Worm (Caenorhabditis elegans) whole organism, L1 larva: ENCODE data around the gene nhr-102.

ENCODE experiments used
- C04F5.9 ChIP-seq: sonication (generic microtip); optimal IDR thresholded peaks from 2 replicates; lab custom pipeline; 2016; ENCODE audit warnings: missing genetic modification characterization, missing compliant biosample characterization
- C16A3.4 ChIP-seq: fragments of 150-350 bp; optimal IDR thresholded peaks from 2 replicates; lab custom pipeline; 2014; ENCODE audit warnings: missing biosample characterization, missing genetic modification characterization
- F16B12.6 ChIP-seq: fragments of 150-350 bp; optimal IDR thresholded peaks from 2 replicates; lab custom pipeline; 2014; ENCODE audit warnings: missing biosample characterization, missing genetic modification characterization
- Y116A8C.19 ChIP-seq: sonication (generic microtip); optimal IDR thresholded peaks from 2 replicates; lab custom pipeline; 2016; ENCODE audit warnings: missing compliant biosample characterization, missing genetic modification characterization, borderline replicate concordance
- blmp-1 ChIP-seq: fragments of 150-350 bp; optimal IDR thresholded peaks from 2 replicates; lab custom pipeline; 2014; ENCODE audit warnings: missing biosample characterization, missing genetic modification characterization
- ceh-90 ChIP-seq: sonication (generic microtip); optimal IDR thresholded peaks from 2 replicates; lab custom pipeline; 2016; ENCODE audit warnings: missing genetic modification characterization, missing compliant biosample characterization
- ces-1 ChIP-seq: fragments of 150-350 bp; optimal IDR thresholded peaks from 2 replicates; lab custom pipeline; 2014; ENCODE audit warnings: missing biosample characterization, missing genetic modification reagents, missing genetic modification characterization
- dsc-1 ChIP-seq: sonication (generic microtip); optimal IDR thresholded peaks from 2 replicates; lab custom pipeline; 2016; ENCODE audit warnings: mild to moderate bottlenecking, missing genetic modification characterization, missing compliant biosample characterization
- efl-3 ChIP-seq: fragments of 200-800 bp; sonication (Bioruptor generic); optimal IDR thresholded peaks from 2 replicates; lab custom pipeline; 2018; ENCODE audit warnings: mild to moderate bottlenecking, missing genetic modification characterization, missing compliant biosample characterization
- egl-27 ChIP-seq, 2 experiments: fragments of 150-350 bp in 1 of 2; sonication (generic microtip); optimal IDR thresholded peaks; 3 replicates each; lab custom pipeline; 2017 to 2018; ENCODE audit warnings: missing biosample characterization in 2 of 2, missing genetic modification characterization in 2 of 2, missing genetic modification reagents in 2 of 2
- ets-5 ChIP-seq: fragments of 200-800 bp; sonication (Bioruptor generic); IDR thresholded peaks from 2 replicates; pipeline ENCODE4 v1.3.6; 2022; ENCODE audit warnings: missing genetic modification characterization, missing compliant biosample characterization
- fos-1 ChIP-seq: fragments of 150-350 bp; optimal IDR thresholded peaks from 2 replicates; lab custom pipeline; 2014; ENCODE audit warnings: missing biosample characterization, missing genetic modification characterization
- grh-1 ChIP-seq: fragments of 200-800 bp; sonication (Bioruptor generic); IDR thresholded peaks from 2 replicates; pipeline ENCODE4 v1.3.6; 2022; ENCODE audit warnings: missing genetic modification reagents, missing genetic modification characterization, missing compliant biosample characterization
- hlh-4 ChIP-seq: sonication (generic microtip); optimal IDR thresholded peaks from 2 replicates; lab custom pipeline; 2016; ENCODE audit warnings: mild to moderate bottlenecking, missing genetic modification characterization, missing compliant biosample characterization
- jun-1 ChIP-seq: fragments of 150-350 bp; optimal IDR thresholded peaks from 2 replicates; lab custom pipeline; 2014; ENCODE audit warnings: missing biosample characterization, missing genetic modification reagents, missing genetic modification characterization
- lin-14 ChIP-seq: fragments of 200-800 bp; sonication (Bioruptor generic); optimal IDR thresholded peaks from 2 replicates; lab custom pipeline; 2018; ENCODE audit warnings: mild to moderate bottlenecking, missing genetic modification characterization, moderate library complexity, missing compliant biosample characterization
- lin-35 ChIP-seq, 2 experiments: fragments of 150-350 bp; optimal IDR thresholded peaks; 2 replicates each; lab custom pipeline; 2014; ENCODE audit warnings: missing biosample characterization in 2 of 2, missing genetic modification characterization in 2 of 2, missing genetic modification reagents in 2 of 2
- lir-3 ChIP-seq: sonication (generic microtip); optimal IDR thresholded peaks from 2 replicates; lab custom pipeline; 2016; ENCODE audit warnings: mild to moderate bottlenecking, missing genetic modification characterization, moderate library complexity, missing compliant biosample characterization; ENCODE audit not compliant: poor library complexity
- mab-9 ChIP-seq: fragments of 200-800 bp; sonication (Bioruptor generic); IDR thresholded peaks from 2 replicates; pipeline ENCODE4 v1.3.6; 2022; ENCODE audit warnings: missing genetic modification reagents, missing genetic modification characterization, missing compliant biosample characterization
- mep-1 ChIP-seq: fragments of 150-350 bp; optimal IDR thresholded peaks from 2 replicates; lab custom pipeline; 2014; ENCODE audit warnings: missing biosample characterization, missing genetic modification characterization
- nhr-11 ChIP-seq: fragments of 150-350 bp; optimal IDR thresholded peaks from 2 replicates; lab custom pipeline; 2014; ENCODE audit warnings: missing biosample characterization, missing genetic modification characterization
- nhr-12 ChIP-seq: sonication (generic microtip); optimal IDR thresholded peaks from 2 replicates; lab custom pipeline; 2017; ENCODE audit warnings: missing biosample characterization, missing genetic modification characterization
- nhr-237 ChIP-seq: fragments of 150-350 bp; optimal IDR thresholded peaks from 2 replicates; lab custom pipeline; 2014; ENCODE audit warnings: missing biosample characterization, missing genetic modification characterization
- nhr-28 ChIP-seq: fragments of 150-350 bp; optimal IDR thresholded peaks from 2 replicates; lab custom pipeline; 2014; ENCODE audit warnings: missing biosample characterization, missing genetic modification characterization
- nhr-47 ChIP-seq: sonication (generic microtip); optimal IDR thresholded peaks from 2 replicates; lab custom pipeline; 2016; ENCODE audit warnings: mild to moderate bottlenecking, missing genetic modification characterization, moderate library complexity, missing compliant biosample characterization
- nhr-76 ChIP-seq: sonication (generic microtip); optimal IDR thresholded peaks from 2 replicates; lab custom pipeline; 2017; ENCODE audit warnings: missing biosample characterization, missing genetic modification characterization
- nhr-77 ChIP-seq: fragments of 150-350 bp; optimal IDR thresholded peaks from 2 replicates; lab custom pipeline; 2014; ENCODE audit warnings: missing biosample characterization, missing genetic modification characterization
- nhr-84 ChIP-seq: sonication (generic microtip); optimal IDR thresholded peaks from 2 replicates; lab custom pipeline; 2017; ENCODE audit warnings: missing biosample characterization, missing genetic modification characterization
- nhr-85 ChIP-seq: sonication (generic microtip); peaks from one replicate; lab custom pipeline; 2016; ENCODE audit warnings: missing genetic modification characterization, inconsistent platforms, missing compliant biosample characterization
- pax-3 ChIP-seq: fragments of 200-800 bp; sonication (Bioruptor generic); optimal IDR thresholded peaks from 2 replicates; lab custom pipeline; 2018; ENCODE audit warnings: mild to moderate bottlenecking, missing genetic modification characterization, moderate library complexity, missing compliant biosample characterization
- rnt-1 ChIP-seq: sonication (generic microtip); optimal IDR thresholded peaks from 2 replicates; lab custom pipeline; 2016; ENCODE audit warnings: mild to moderate bottlenecking, missing genetic modification characterization, moderate library complexity, missing compliant biosample characterization
- snpc-4 ChIP-seq: fragments of 150-350 bp; optimal IDR thresholded peaks from 2 replicates; lab custom pipeline; 2014; ENCODE audit warnings: missing biosample characterization, missing genetic modification characterization
- snu-23 ChIP-seq: sonication (generic microtip); optimal IDR thresholded peaks from 2 replicates; lab custom pipeline; 2016; ENCODE audit warnings: missing genetic modification characterization, missing compliant biosample characterization
- sptf-1 ChIP-seq: fragments of 150-350 bp; optimal IDR thresholded peaks from 2 replicates; lab custom pipeline; 2014; ENCODE audit warnings: missing biosample characterization, missing genetic modification characterization
- tbx-2 ChIP-seq: sonication (generic microtip); optimal IDR thresholded peaks from 2 replicates; lab custom pipeline; 2016; ENCODE audit warnings: missing genetic modification characterization, missing compliant biosample characterization
- tlp-1 ChIP-seq: fragments of 150-350 bp; optimal IDR thresholded peaks from 2 replicates; lab custom pipeline; 2014; ENCODE audit warnings: missing biosample characterization, missing genetic modification characterization
- unc-130 ChIP-seq: fragments of 150-350 bp; optimal IDR thresholded peaks from 2 replicates; lab custom pipeline; 2017; ENCODE audit warnings: missing biosample characterization, missing genetic modification characterization, inconsistent platforms
- unc-30 ChIP-seq: sonication (generic microtip); optimal IDR thresholded peaks from 2 replicates; lab custom pipeline; 2017; ENCODE audit warnings: missing biosample characterization, missing genetic modification characterization
- unc-62 ChIP-seq: fragments of 150-350 bp; optimal IDR thresholded peaks from 2 replicates; lab custom pipeline; 2014; ENCODE audit warnings: missing biosample characterization, missing genetic modification reagents, missing genetic modification characterization
- unc-86 ChIP-seq: sonication (generic microtip); optimal IDR thresholded peaks from 2 replicates; lab custom pipeline; 2016; ENCODE audit warnings: missing genetic modification characterization, missing compliant biosample characterization
- vab-15 ChIP-seq: sonication (generic microtip); optimal IDR thresholded peaks from 2 replicates; lab custom pipeline; 2017; ENCODE audit warnings: missing genotype, mild to moderate bottlenecking, missing genetic modification characterization, missing compliant biosample characterization
- xbp-1 ChIP-seq: sonication (generic microtip); optimal IDR thresholded peaks from 2 replicates; lab custom pipeline; 2016; ENCODE audit warnings: missing genetic modification characterization, missing compliant biosample characterization
- zip-4 ChIP-seq: fragments of 200-800 bp; sonication (Bioruptor generic); optimal IDR thresholded peaks from 2 replicates; lab custom pipeline; 2018; ENCODE audit warnings: mild to moderate bottlenecking, missing genetic modification characterization, moderate library complexity, missing compliant biosample characterization

The nhr-102 gene

ce11 chrV:15858292-15858691, 17.9 kb downstream of the nhr-102 start, which contains the start of gene srh-148:
TSS of gene srh-148 (minus strand) at chrV:15858392.
- TF ChIP-seq nhr-28 (tag; lab: Kevin White, UChicago) (no peak), hlh-4 (tag; lab: Kevin White, UChicago) (peak; percentile 20), F16B12.6 (tag; lab: Kevin White, UChicago) (no peak), mep-1 (tag; lab: Kevin White, UChicago) (no peak), blmp-1 (tag; lab: Kevin White, UChicago) (no peak), egl-27 (tag; optimal IDR thresholded peaks at IDR 0.05; lab: Kevin White, UChicago) (no peak)

ce11 chrV:15850276-15850811, 25.9 kb downstream of the nhr-102 start, which contains the start of gene srh-147:
TSS of gene srh-147 (minus strand) at chrV:15850326.
- TF ChIP-seq hlh-4 (tag; lab: Kevin White, UChicago) = peak; percentile 92

- peak; percentile 50 for TF ChIP-seq hlh-4 (tag; lab: Kevin White, UChicago)
- TF ChIP-seq unc-86 (tag; lab: Kevin White, UChicago) = no peak
Measured at ce11 chrV:15841095-15841494, 35.1 kb downstream of the nhr-102 start, which contains the start of gene srh-149. TSS of gene srh-149 (minus strand) at chrV:15841195.

- TF ChIP-seq ceh-90 (no peak), unc-86 (tag; lab: Kevin White, UChicago) (no peak), lin-14 (GFP tag; lab: Kevin White, UChicago) (no peak), nhr-237 (tag; lab: Kevin White, UChicago) (no peak), hlh-4 (tag; lab: Kevin White, UChicago) (no peak), unc-62 (GFP tag; lab: Kevin White, UChicago) (no peak), lir-3 (tag; lab: Kevin White, UChicago) (no peak), ets-5 (no peak), pax-3 (no peak), fos-1 (no peak)
Measured at ce11 chrV:15833622-15834021, 42.6 kb downstream of the nhr-102 start, which contains the start of gene srbc-54. TSS of gene srbc-54 (minus strand) at chrV:15833722.

- TF ChIP-seq lin-14 (GFP tag; lab: Kevin White, UChicago) (no peak), sptf-1 (no peak), ces-1 (GFP tag; lab: Kevin White, UChicago) (no peak), lin-35 (GFP tag; optimal IDR thresholded peaks at IDR 0.05; lab: Kevin White, UChicago) (no peak), C04F5.9 (tag; lab: Kevin White, UChicago) (no peak), F16B12.6 (tag; lab: Kevin White, UChicago) (no peak), mep-1 (tag; lab: Kevin White, UChicago) (no peak), vab-15 (tag; lab: Kevin White, UChicago) (no peak), grh-1 (GFP tag; lab: Robert Waterston, UW) (no peak), jun-1 (tag; lab: Kevin White, UChicago) (no peak), xbp-1 (tag; lab: Kevin White, UChicago) (no peak), dsc-1 (tag; lab: Kevin White, UChicago) (no peak), zip-4 (GFP tag; lab: Kevin White, UChicago) (no peak), efl-3 (GFP tag; lab: Kevin White, UChicago) (no peak), rnt-1 (tag; lab: Kevin White, UChicago) (no peak), snu-23 (GFP tag; lab: Kevin White, UChicago) (no peak)
Measured at ce11 chrV:15831586-15831985, 44.6 kb downstream of the nhr-102 start, which contains the start of gene srbc-56. TSS of gene srbc-56 (minus strand) at chrV:15831686.

ce11 chrV:15829907-15830306, 46.3 kb downstream of the nhr-102 start, which contains the start of gene srbc-55:
TSS of gene srbc-55 (minus strand) at chrV:15830007.
- TF ChIP-seq snpc-4 = no peak
- TF ChIP-seq nhr-84 = no peak
- no peak for TF ChIP-seq unc-30
- TF ChIP-seq unc-130 (tag; lab: Kevin White, UChicago) = no peak
- no peak for TF ChIP-seq Y116A8C.19 (tag; lab: Kevin White, UChicago)
- TF ChIP-seq tlp-1 (tag; lab: Kevin White, UChicago) = no peak
- no peak for TF ChIP-seq nhr-12 (tag; lab: Kevin White, UChicago)
- no peak for TF ChIP-seq C16A3.4 (tag; lab: Kevin White, UChicago)
- TF ChIP-seq nhr-85 (tag; lab: Kevin White, UChicago) = no peak
- no peak for TF ChIP-seq vab-15 (tag; lab: Kevin White, UChicago)
- TF ChIP-seq nhr-77 (tag; lab: Kevin White, UChicago) = no peak
- TF ChIP-seq nhr-47 = no peak
- TF ChIP-seq mab-9 (GFP tag; lab: Robert Waterston, UW) = no peak
- no peak for TF ChIP-seq nhr-76 (tag; lab: Kevin White, UChicago)
- TF ChIP-seq nhr-11 (tag; lab: Kevin White, UChicago) = no peak
- no peak for TF ChIP-seq tbx-2 (tag; lab: Kevin White, UChicago)
